Fruit fly (Drosophila melanogaster): ENCODE results near the gene Arp1.

DNA sequence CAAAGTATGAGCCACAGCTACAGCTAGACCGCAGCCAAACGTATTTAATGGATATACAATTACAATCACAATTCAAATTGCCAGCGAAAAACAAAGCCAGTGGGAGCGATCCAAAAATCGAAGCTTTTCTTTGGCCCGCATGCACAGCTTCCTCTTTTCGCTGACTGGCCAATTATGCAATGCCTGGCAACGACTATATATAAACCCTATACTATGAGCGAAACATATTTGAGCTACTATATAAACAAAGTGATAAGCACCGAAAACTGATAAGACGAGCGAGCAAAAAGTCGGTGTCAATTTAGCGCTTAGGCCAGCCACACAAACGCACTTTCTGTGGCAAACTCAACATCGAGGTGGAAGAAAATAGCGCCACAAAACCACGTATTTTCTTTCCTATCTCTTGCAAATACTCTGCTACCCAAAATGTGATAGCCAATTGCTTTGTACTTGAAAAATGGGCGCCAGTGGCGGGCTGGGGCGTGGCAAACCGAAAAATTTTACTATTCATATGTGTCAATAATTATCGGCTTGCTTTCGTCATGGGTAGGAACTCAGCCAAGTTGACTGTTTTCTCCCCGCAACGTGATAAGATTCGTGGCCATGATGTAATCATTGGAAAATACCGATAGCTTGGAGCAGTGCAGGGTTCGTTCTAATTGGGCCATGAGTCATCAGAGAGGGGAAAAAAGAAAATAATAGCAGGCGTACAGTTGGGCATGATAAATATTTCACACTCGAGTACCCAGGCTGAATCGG, 8.3 kb downstream of the Arp1 start:
- TF ChIP-seq psq (optimal IDR thresholded peaks at IDR 0.05) (no peak), insv (optimal IDR thresholded peaks at IDR 0.05) (no peak), Sin3A (optimal IDR thresholded peaks at IDR 0.05) (no peak), Myc (optimal IDR thresholded peaks at IDR 0.05) (no peak)
